Fruit fly (Drosophila melanogaster): ENCODE measurements around the gene twin.

DNA sequence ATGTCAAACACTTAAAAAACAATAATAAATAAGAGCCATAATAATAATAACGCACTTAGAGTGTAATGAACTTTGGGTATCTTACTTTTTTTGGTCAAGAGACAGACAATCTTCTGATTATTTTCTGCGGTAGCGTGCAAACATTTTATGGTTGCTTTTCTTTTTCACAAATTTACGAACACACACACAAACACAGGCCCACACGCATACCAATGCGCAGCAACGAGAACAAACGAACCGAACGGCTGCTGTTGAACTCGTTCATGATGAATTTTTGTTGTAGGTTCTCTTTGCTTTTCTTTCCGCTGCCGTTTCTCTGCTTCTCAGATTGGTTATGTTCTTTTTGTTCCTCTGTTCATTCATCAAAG is 12.4 kb upstream of the twin start:
- no peak for TF ChIP-seq CG6808 (GFP tag; optimal IDR thresholded peaks at IDR 0.05)
- no peak for TF ChIP-seq spab (GFP tag; optimal IDR thresholded peaks at IDR 0.05)
- TF ChIP-seq cyc (GFP tag; optimal IDR thresholded peaks at IDR 0.05), result no peak
- TF ChIP-seq Eip78C (GFP tag), result no peak
- TF ChIP-seq CG32006 (GFP tag; optimal IDR thresholded peaks at IDR 0.05), result no peak
- no peak for TF ChIP-seq CG3919 (GFP tag; optimal IDR thresholded peaks at IDR 0.05)
- no peak for TF ChIP-seq Blimp-1 (GFP tag; optimal IDR thresholded peaks at IDR 0.05)
- no peak for TF ChIP-seq esn (GFP tag; optimal IDR thresholded peaks at IDR 0.05)
- no peak for TF ChIP-seq CG7368 (GFP tag; optimal IDR thresholded peaks at IDR 0.05)
- no peak for TF ChIP-seq CG9139 (GFP tag; optimal IDR thresholded peaks at IDR 0.05)
- TF ChIP-seq Sox14 (GFP tag; optimal IDR thresholded peaks at IDR 0.05), result no peak
- TF ChIP-seq Lpt (GFP tag; optimal IDR thresholded peaks at IDR 0.05), result no peak
